Fruit fly (Drosophila melanogaster): Measurements from ENCODE around the gene CG31266.

CG31266 gene

DNA sequence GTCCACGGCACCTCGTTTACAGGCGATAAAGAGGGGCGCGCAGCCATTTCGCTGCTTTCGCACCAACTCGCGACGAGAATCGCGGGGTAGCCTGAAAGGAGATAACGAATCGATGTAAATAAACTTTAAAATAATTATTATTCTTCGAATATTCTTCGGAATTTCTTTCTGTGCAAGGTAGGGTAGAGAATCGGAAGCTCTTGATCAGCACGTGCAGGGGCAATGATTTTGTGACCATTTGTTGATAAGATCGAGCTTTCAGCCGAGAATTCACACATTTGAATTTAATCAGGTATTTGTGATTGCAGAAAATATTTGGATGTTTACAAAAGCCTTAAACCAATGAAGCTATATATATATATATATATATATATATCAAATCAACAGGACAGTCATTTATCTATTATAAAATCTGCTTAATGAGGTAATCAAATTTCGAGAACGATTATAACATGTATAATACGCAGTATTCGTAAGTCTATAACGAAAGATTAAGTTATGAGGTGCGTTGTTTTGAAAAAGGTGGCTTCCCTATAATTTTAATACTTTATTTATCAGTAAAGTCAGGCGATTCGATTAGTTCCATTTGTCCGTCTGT lies 15.3 kb downstream of the CG31266 start:
- TF ChIP-seq psq (optimal IDR thresholded peaks at IDR 0.05), result no peak
- no peak for TF ChIP-seq CG8478 (optimal IDR thresholded peaks at IDR 0.05)
- no peak for TF ChIP-seq EcR (GFP tag; optimal IDR thresholded peaks at IDR 0.05)
- no peak for TF ChIP-seq usp (GFP tag; optimal IDR thresholded peaks at IDR 0.05)
- no peak for TF ChIP-seq Dll (optimal IDR thresholded peaks at IDR 0.05)
- TF ChIP-seq pan (optimal IDR thresholded peaks at IDR 0.05), result no peak

DNA sequence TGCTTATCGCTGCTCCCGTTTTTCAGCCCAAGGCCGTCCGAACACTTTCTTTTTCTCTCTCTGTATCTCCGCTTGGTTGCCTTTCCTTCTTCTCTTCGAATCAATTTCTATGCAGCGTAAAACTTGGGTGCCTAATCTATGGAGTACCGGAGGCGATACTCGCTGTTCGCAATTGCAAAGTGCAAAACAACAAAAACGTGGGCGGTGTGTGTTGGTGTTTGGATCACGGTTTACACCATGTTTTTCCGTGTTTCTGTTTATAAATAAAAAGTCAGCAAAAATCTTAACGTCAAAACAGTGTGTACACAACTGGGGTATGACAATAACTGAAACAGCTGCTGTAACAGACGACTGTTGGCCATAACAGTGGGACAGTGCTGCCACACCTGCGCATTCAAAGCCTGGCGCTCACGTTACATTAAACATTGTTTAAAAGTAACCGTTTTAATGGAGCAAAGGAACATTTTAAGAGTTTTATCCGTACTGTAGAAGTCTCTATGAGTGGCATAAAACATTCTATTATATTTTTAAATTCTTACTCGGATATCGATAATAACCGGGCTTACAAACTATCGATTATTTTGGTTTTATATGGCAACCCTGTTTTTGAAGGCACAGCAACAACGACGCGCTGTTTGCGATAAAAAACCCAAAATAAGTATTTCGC lies 16.8 kb downstream of the CG31266 start, which contains the start of the genes m-cup and Det:
m-cup (minus strand) TSS at position 333 of the 667 bp plus-strand sequence.
Det (plus strand) TSS at position 588 of the 667 bp plus-strand sequence.
- TF ChIP-seq usp (GFP tag; optimal IDR thresholded peaks at IDR 0.05) (no peak), Dll (optimal IDR thresholded peaks at IDR 0.05) (no peak), pan (optimal IDR thresholded peaks at IDR 0.05) (no peak), CG8478 (optimal IDR thresholded peaks at IDR 0.05) (no peak), EcR (GFP tag; optimal IDR thresholded peaks at IDR 0.05) (no peak), psq (optimal IDR thresholded peaks at IDR 0.05) (no peak)

DNA sequence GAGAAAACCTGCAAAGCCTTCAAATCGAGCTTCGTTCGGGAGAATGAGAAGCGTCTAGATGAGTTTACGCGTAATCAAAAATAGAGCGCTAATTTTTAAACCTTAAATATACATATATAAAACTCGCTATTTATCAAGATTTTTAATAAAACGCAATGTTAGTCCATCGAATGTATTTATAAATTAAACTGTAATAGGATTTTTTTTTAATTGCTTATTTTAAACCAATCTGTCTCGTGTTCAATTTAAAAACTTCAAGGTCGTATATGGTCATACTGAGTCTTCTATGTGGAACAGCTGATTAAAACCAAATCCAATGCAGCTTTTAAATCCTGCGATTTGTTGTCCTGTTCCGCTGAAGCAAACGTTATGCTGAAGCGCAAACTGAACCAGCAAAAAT lies 17.8 kb downstream of the CG31266 start, which contains the start of gene Smug:
Smug (plus strand) TSS at position 301 of the 400 bp plus-strand sequence.
- TF ChIP-seq Dll (optimal IDR thresholded peaks at IDR 0.05) (no peak), EcR (GFP tag; optimal IDR thresholded peaks at IDR 0.05) (no peak), CG8478 (optimal IDR thresholded peaks at IDR 0.05) (no peak), pan (optimal IDR thresholded peaks at IDR 0.05) (no peak), usp (GFP tag; optimal IDR thresholded peaks at IDR 0.05) (no peak), psq (optimal IDR thresholded peaks at IDR 0.05) (no peak)

DNA sequence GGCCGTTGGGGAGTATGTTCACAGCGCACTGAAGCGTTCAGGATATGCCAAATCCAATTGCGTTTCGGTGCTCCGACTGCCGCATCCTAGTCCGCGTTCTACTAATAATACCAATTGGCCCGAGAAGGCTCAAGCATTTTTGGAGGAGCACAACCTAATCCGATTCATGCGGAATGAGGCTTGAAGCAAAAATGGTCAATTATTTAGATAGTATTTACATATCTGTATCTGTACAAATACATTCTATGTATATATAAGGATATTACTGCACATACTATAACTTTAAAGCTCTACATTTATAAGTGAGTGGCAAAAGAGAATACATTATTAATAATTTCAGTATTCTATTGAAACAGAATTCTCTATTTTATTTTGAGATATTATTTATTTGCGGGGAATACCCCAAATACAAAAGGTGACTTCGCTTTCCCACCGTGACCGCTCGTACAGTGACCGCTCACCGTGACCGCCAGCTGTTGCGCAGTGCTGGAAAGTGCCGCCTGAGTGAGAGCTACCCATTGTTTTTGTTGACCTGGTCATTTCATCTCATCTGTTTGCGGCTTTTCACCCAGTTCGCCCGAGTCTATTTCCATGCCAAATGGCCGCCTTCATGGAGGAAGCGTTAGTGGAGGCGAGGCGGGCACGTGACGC lies 19.0 kb downstream of the CG31266 start, which contains the start of gene CG5292:
CG5292 (plus strand) TSS at position 486 of the 651 bp plus-strand sequence.
- no peak for TF ChIP-seq pan (optimal IDR thresholded peaks at IDR 0.05)
- TF ChIP-seq CG8478 (optimal IDR thresholded peaks at IDR 0.05), result no peak
- TF ChIP-seq usp (GFP tag; optimal IDR thresholded peaks at IDR 0.05), result no peak
- no peak for TF ChIP-seq psq (optimal IDR thresholded peaks at IDR 0.05)
- TF ChIP-seq Dll (optimal IDR thresholded peaks at IDR 0.05), result no peak
- no peak for TF ChIP-seq EcR (GFP tag; optimal IDR thresholded peaks at IDR 0.05)

DNA sequence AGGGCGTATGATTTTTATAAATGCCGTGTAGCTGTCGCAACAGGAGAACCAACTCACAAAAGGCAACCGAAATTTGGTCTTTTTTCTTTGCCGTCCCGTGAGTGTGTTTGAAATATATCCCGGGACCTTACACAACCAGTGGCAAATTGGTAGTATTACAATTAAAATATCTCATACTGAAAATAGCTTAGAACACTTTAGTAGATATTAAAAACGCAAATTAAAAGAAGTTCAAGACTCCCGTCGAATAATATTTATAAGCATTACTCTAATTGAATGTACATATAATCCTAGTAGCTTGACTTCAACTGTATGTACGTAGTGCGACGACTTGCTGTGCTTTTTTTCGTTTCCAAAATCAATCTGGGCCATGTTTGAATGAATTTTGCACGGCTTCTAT lies 45.7 kb downstream of the CG31266 start:
- TF ChIP-seq EcR (GFP tag; optimal IDR thresholded peaks at IDR 0.05) (no peak), pan (optimal IDR thresholded peaks at IDR 0.05) (no peak), usp (GFP tag; optimal IDR thresholded peaks at IDR 0.05) (no peak), Dll (optimal IDR thresholded peaks at IDR 0.05) (no peak), CG8478 (optimal IDR thresholded peaks at IDR 0.05) (no peak), psq (optimal IDR thresholded peaks at IDR 0.05) (no peak)

Measured in whole organism.